Worm (Caenorhabditis elegans) whole organism, late embryonic: ENCODE data around the gene R07C3.3.

Experiments used
- C38D4.7 ChIP-seq: fragments of 200-800 bp; sonication (Bioruptor generic); optimal IDR thresholded peaks from 2 replicates; lab custom pipeline; 2018; ENCODE audit warnings: mild to moderate bottlenecking, missing genetic modification characterization, moderate library complexity, missing compliant biosample characterization
- dmd-4 ChIP-seq: sonication (generic microtip); optimal IDR thresholded peaks from 2 replicates; lab custom pipeline; 2016; ENCODE audit warnings: borderline replicate concordance, missing genetic modification characterization, missing compliant biosample characterization
- ets-4 ChIP-seq: sonication (generic microtip); optimal IDR thresholded peaks from 2 replicates; lab custom pipeline; 2016; ENCODE audit warnings: missing genetic modification characterization, missing compliant biosample characterization
- pha-4 ChIP-seq: fragments of 150-350 bp; optimal IDR thresholded peaks from 2 replicates; lab custom pipeline; 2018; ENCODE audit warnings: missing biosample characterization, missing genetic modification reagents, missing genetic modification characterization
- tbx-2 ChIP-seq: sonication (generic microtip); optimal IDR thresholded peaks from 2 replicates; lab custom pipeline; 2016; ENCODE audit warnings: missing genetic modification characterization, missing compliant biosample characterization

- no peak for TF ChIP-seq ets-4 (tag; lab: Kevin White, UChicago)
- TF ChIP-seq pha-4 (tag; lab: Kevin White, UChicago): no peak
- TF ChIP-seq tbx-2: no peak
- TF ChIP-seq dmd-4: no peak
- no peak for TF ChIP-seq C38D4.7 (GFP tag; lab: Kevin White, UChicago)
Observed at ce11 chrII:915780-916179, 22.9 kb upstream of the R07C3.3 start, which contains the start of gene fbxc-29.
